Worm (Caenorhabditis elegans): Measurements from ENCODE around the gene Y57E12AL.2.
A peak's percentile ranks its signal among the peaks of the same experiment; 100 is the strongest.

Gene Y57E12AL.2

ce11 chrV:7072309-7072708 is 14.4 kb downstream of the Y57E12AL.2 start, which contains the start of gene F27B10.1:
F27B10.1 (plus strand) TSS chrV:7072609.
- no peak for TF ChIP-seq B0310.2 (tag; optimal IDR thresholded peaks at IDR 0.05)
- no peak for TF ChIP-seq ceh-13 (GFP tag; optimal IDR thresholded peaks at IDR 0.05)
- TF ChIP-seq tbx-11 (GFP tag; IDR thresholded peaks at IDR 0.05), result no peak
- TF ChIP-seq scrt-1 (GFP tag; IDR thresholded peaks at IDR 0.05), result no peak
- no peak for TF ChIP-seq sea-1 (GFP tag; conservative IDR thresholded peaks at IDR 0.05)

ce11 chrV:7075646-7076045 is 17.8 kb downstream of the Y57E12AL.2 start, which contains the start of gene npa-1:
npa-1 (plus strand) TSS chrV:7075787.
- TF ChIP-seq B0310.2 (tag; optimal IDR thresholded peaks at IDR 0.05) (no peak), aly-1 (tag; optimal IDR thresholded peaks at IDR 0.05) (no peak), flt-1 (GFP tag; IDR thresholded peaks at IDR 0.05) (no peak), ama-1 (optimal IDR thresholded peaks at IDR 0.05) (no peak), hmbx-1 (tag; optimal IDR thresholded peaks at IDR 0.05) (no peak), scrt-1 (GFP tag; IDR thresholded peaks at IDR 0.05) (no peak), tbx-37 (GFP tag; conservative IDR thresholded peaks at IDR 0.05) (no peak), ets-7 (tag; optimal IDR thresholded peaks at IDR 0.05) (no peak), F13C5.2 (tag; optimal IDR thresholded peaks at IDR 0.05) (no peak), tra-4 (tag; optimal IDR thresholded peaks at IDR 0.05) (no peak), pes-1 (GFP tag; IDR thresholded peaks at IDR 0.05) (no peak), hmg-4 (GFP tag; optimal IDR thresholded peaks at IDR 0.05) (no peak), hnd-1 (tag; optimal IDR thresholded peaks at IDR 0.05) (no peak), sea-1 (GFP tag; conservative IDR thresholded peaks at IDR 0.05) (no peak), ceh-36 (tag; optimal IDR thresholded peaks at IDR 0.05) (no peak)

ce11 chrV:7076161-7076560 is 18.3 kb downstream of the Y57E12AL.2 start:
- TF ChIP-seq ama-1 (optimal IDR thresholded peaks at IDR 0.05), result no peak
- TF ChIP-seq ceh-36 (tag; optimal IDR thresholded peaks at IDR 0.05), result no peak
- TF ChIP-seq tbx-11 (GFP tag; IDR thresholded peaks at IDR 0.05), result no peak
- no peak for TF ChIP-seq hnd-1 (tag; optimal IDR thresholded peaks at IDR 0.05)
- TF ChIP-seq pes-1 (GFP tag; IDR thresholded peaks at IDR 0.05), result no peak
- TF ChIP-seq hmbx-1 (tag; optimal IDR thresholded peaks at IDR 0.05), result no peak
- TF ChIP-seq sea-1 (GFP tag; conservative IDR thresholded peaks at IDR 0.05), result no peak
- no peak for TF ChIP-seq ceh-13 (GFP tag; optimal IDR thresholded peaks at IDR 0.05)
- TF ChIP-seq tbx-37 (GFP tag; conservative IDR thresholded peaks at IDR 0.05), result no peak
- no peak for TF ChIP-seq aly-1 (tag; optimal IDR thresholded peaks at IDR 0.05)

ce11 chrV:7078765-7079164 is 20.9 kb downstream of the Y57E12AL.2 start:
- no peak for TF ChIP-seq flt-1 (GFP tag; IDR thresholded peaks at IDR 0.05)
- TF ChIP-seq hmbx-1 (tag; optimal IDR thresholded peaks at IDR 0.05), result no peak
- no peak for TF ChIP-seq ceh-13 (GFP tag; optimal IDR thresholded peaks at IDR 0.05)
- TF ChIP-seq tbx-37 (GFP tag; conservative IDR thresholded peaks at IDR 0.05), result no peak
- TF ChIP-seq B0310.2 (tag; optimal IDR thresholded peaks at IDR 0.05), result no peak
- no peak for TF ChIP-seq ama-1 (optimal IDR thresholded peaks at IDR 0.05)
- no peak for TF ChIP-seq tra-4 (tag; optimal IDR thresholded peaks at IDR 0.05)
- TF ChIP-seq tbx-11 (GFP tag; IDR thresholded peaks at IDR 0.05), result no peak
- no peak for TF ChIP-seq sea-1 (GFP tag; conservative IDR thresholded peaks at IDR 0.05)
- no peak for TF ChIP-seq pes-1 (GFP tag; IDR thresholded peaks at IDR 0.05)
- no peak for TF ChIP-seq hmg-4 (GFP tag; optimal IDR thresholded peaks at IDR 0.05)
- TF ChIP-seq ets-7 (tag; optimal IDR thresholded peaks at IDR 0.05), result no peak
- TF ChIP-seq aly-1 (tag; optimal IDR thresholded peaks at IDR 0.05), result no peak
- TF ChIP-seq F13C5.2 (tag; optimal IDR thresholded peaks at IDR 0.05), result no peak
- no peak for TF ChIP-seq scrt-1 (GFP tag; IDR thresholded peaks at IDR 0.05)
- no peak for TF ChIP-seq ceh-36 (tag; optimal IDR thresholded peaks at IDR 0.05)
- TF ChIP-seq hnd-1 (tag; optimal IDR thresholded peaks at IDR 0.05), result no peak

ce11 chrV:7079388-7079787 is 21.5 kb downstream of the Y57E12AL.2 start:
- TF ChIP-seq hnd-1 (tag; optimal IDR thresholded peaks at IDR 0.05) (no peak), pes-1 (GFP tag; IDR thresholded peaks at IDR 0.05) (no peak), hmg-4 (GFP tag; optimal IDR thresholded peaks at IDR 0.05) (no peak), tra-4 (tag; optimal IDR thresholded peaks at IDR 0.05) (no peak), hmbx-1 (tag; optimal IDR thresholded peaks at IDR 0.05) (no peak), aly-1 (tag; optimal IDR thresholded peaks at IDR 0.05) (no peak)

ce11 chrV:7084612-7085139 is 26.8 kb downstream of the Y57E12AL.2 start, which contains the start of gene mys-1:
mys-1 (minus strand) TSS chrV:7084662.
- no peak for TF ChIP-seq hnd-1 (tag; optimal IDR thresholded peaks at IDR 0.05)
- peak; percentile 43 for TF ChIP-seq hmg-4 (GFP tag; optimal IDR thresholded peaks at IDR 0.05)
- no peak for TF ChIP-seq ets-7 (tag; optimal IDR thresholded peaks at IDR 0.05)
- TF ChIP-seq flt-1 (GFP tag; IDR thresholded peaks at IDR 0.05), result no peak
- TF ChIP-seq tbx-37 (GFP tag; conservative IDR thresholded peaks at IDR 0.05), result peak; percentile 67
- TF ChIP-seq F13C5.2 (tag; optimal IDR thresholded peaks at IDR 0.05), result peak; percentile 39

ce11 chrV:7085518-7086104 is 27.7 kb downstream of the Y57E12AL.2 start, which contains the start of gene VC5.2:
VC5.2 (plus strand) TSS chrV:7085956.
- TF ChIP-seq ama-1 (optimal IDR thresholded peaks at IDR 0.05) (no peak), pes-1 (GFP tag; IDR thresholded peaks at IDR 0.05) (no peak), ceh-36 (tag; optimal IDR thresholded peaks at IDR 0.05) (no peak), aly-1 (tag; optimal IDR thresholded peaks at IDR 0.05) (no peak), sea-1 (GFP tag; conservative IDR thresholded peaks at IDR 0.05) (no peak), hnd-1 (tag; optimal IDR thresholded peaks at IDR 0.05) (no peak), scrt-1 (GFP tag; IDR thresholded peaks at IDR 0.05) (no peak), tbx-11 (GFP tag; IDR thresholded peaks at IDR 0.05) (no peak), ets-7 (tag; optimal IDR thresholded peaks at IDR 0.05) (no peak), tra-4 (tag; optimal IDR thresholded peaks at IDR 0.05) (no peak), hmbx-1 (tag; optimal IDR thresholded peaks at IDR 0.05) (no peak), ceh-13 (GFP tag; optimal IDR thresholded peaks at IDR 0.05) (no peak), F13C5.2 (tag; optimal IDR thresholded peaks at IDR 0.05) (no peak), flt-1 (GFP tag; IDR thresholded peaks at IDR 0.05) (no peak), tbx-37 (GFP tag; conservative IDR thresholded peaks at IDR 0.05) (no peak), hmg-4 (GFP tag; optimal IDR thresholded peaks at IDR 0.05) (no peak), B0310.2 (tag; optimal IDR thresholded peaks at IDR 0.05) (no peak)
